Worm (Caenorhabditis elegans) whole organism, young adult: ENCODE results near the gene grl-18.

Experiments used
- B0019.2 ChIP-seq: fragments of 200-800 bp; sonication (Bioruptor generic); conservative IDR thresholded peaks from 2 replicates; pipeline ENCODE4 v1.3.6; 2022; ENCODE audit warnings: missing genetic modification reagents, missing genetic modification characterization, missing compliant biosample characterization
- B0035.1 ChIP-seq: sonication (generic microtip); optimal IDR thresholded peaks from 2 replicates; lab custom pipeline; 2016; ENCODE audit warnings: missing genetic modification characterization, mild to moderate bottlenecking, missing compliant biosample characterization, missing genotype, missing genetic modification reagents
- B0261.1 ChIP-seq: sonication (generic microtip); optimal IDR thresholded peaks from 2 replicates; lab custom pipeline; 2016; ENCODE audit warnings: mild to moderate bottlenecking, missing genetic modification characterization, moderate library complexity, missing compliant biosample characterization
- B0336.3 ChIP-seq: fragments of 200-800 bp; sonication (Bioruptor generic); IDR thresholded peaks from 2 replicates; pipeline ENCODE4 v1.3.6; 2022; ENCODE audit warnings: missing genetic modification characterization, missing compliant biosample characterization
- C06A6.2 ChIP-seq: fragments of 200-800 bp; sonication (Bioruptor generic); conservative IDR thresholded peaks from 2 replicates; pipeline ENCODE4 v1.3.6; 2022; ENCODE audit warnings: missing genetic modification characterization, missing compliant biosample characterization
- F22D6.2 ChIP-seq: sonication (generic microtip); optimal IDR thresholded peaks from 2 replicates; lab custom pipeline; 2016; ENCODE audit warnings: mild to moderate bottlenecking, missing genetic modification characterization, missing compliant biosample characterization
- F37B4.10 ChIP-seq: fragments of 200-800 bp; sonication (Bioruptor generic); IDR thresholded peaks from 2 replicates; pipeline ENCODE4 v1.3.6; 2022; ENCODE audit warnings: missing genetic modification characterization, missing compliant biosample characterization
- F39B2.1 ChIP-seq: fragments of 200-800 bp; sonication (Bioruptor generic); IDR thresholded peaks from 2 replicates; pipeline ENCODE4 v1.3.6; 2022; ENCODE audit warnings: missing genetic modification reagents, missing genetic modification characterization, missing compliant biosample characterization
- T26A5.8 ChIP-seq: sonication (generic microtip); optimal IDR thresholded peaks from 2 replicates; lab custom pipeline; 2016; ENCODE audit warnings: missing genetic modification characterization, missing compliant biosample characterization
- Y79H2A.3 ChIP-seq: fragments of 200-800 bp; sonication (Bioruptor generic); conservative IDR thresholded peaks from 2 replicates; pipeline ENCODE4 v1.3.6; 2022; ENCODE audit warnings: missing genetic modification reagents, missing genetic modification characterization, missing compliant biosample characterization
- Y95B8A.8 ChIP-seq: fragments of 200-800 bp; sonication (Bioruptor generic); IDR thresholded peaks from 2 replicates; pipeline ENCODE4 v1.3.6; 2022; ENCODE audit warnings: missing genetic modification reagents, missing genetic modification characterization, missing compliant biosample characterization
- ama-1 ChIP-seq, 3 experiments: fragments of 150-350 bp in 1 of 3; sonication (generic microtip) in 2 of 3; optimal IDR thresholded peaks; 2 replicates each; lab custom pipeline; 2014 to 2018; ENCODE audit warnings: missing biosample characterization in 2 of 3, missing genetic modification characterization in 2 of 3, missing genetic modification reagents in 2 of 3
- aptf-2 ChIP-seq: fragments of 200-800 bp; sonication (Bioruptor generic); conservative IDR thresholded peaks from 2 replicates; pipeline ENCODE4 v1.3.6; 2022; ENCODE audit warnings: missing genetic modification reagents, missing genetic modification characterization, missing compliant biosample characterization
- attf-6 ChIP-seq: fragments of 200-800 bp; sonication (Bioruptor generic); IDR thresholded peaks from 2 replicates; pipeline ENCODE4 v1.3.6; 2022; ENCODE audit warnings: missing genetic modification reagents, missing genetic modification characterization, missing compliant biosample characterization
- cebp-1 ChIP-seq, 2 experiments: fragments of 200-800 bp in 1 of 2; sonication (Bioruptor generic) in 1 of 2; sonication (generic microtip) in 1 of 2; IDR thresholded peaks in 1 of 2; optimal IDR thresholded peaks in 1 of 2; 2 replicates each; pipeline versions ENCODE4 v1.3.6 to Lab custom; 2017 to 2022; ENCODE audit warnings: missing compliant biosample characterization in 2 of 2, missing genetic modification characterization in 2 of 2, mild to moderate bottlenecking in 1 of 2, missing genetic modification reagents in 1 of 2, moderate library complexity in 1 of 2
- cebp-2 ChIP-seq: fragments of 200-800 bp; sonication (Bioruptor generic); IDR thresholded peaks from 2 replicates; pipeline ENCODE4 v1.3.6; 2022; ENCODE audit warnings: missing genetic modification characterization, missing compliant biosample characterization
- ceh-79 ChIP-seq: sonication (generic microtip); optimal IDR thresholded peaks from 2 replicates; lab custom pipeline; 2017; ENCODE audit warnings: mild to moderate bottlenecking, missing genetic modification characterization, missing compliant biosample characterization
- chd-7 ChIP-seq: sonication (generic microtip); optimal IDR thresholded peaks from 2 replicates; lab custom pipeline; 2016; ENCODE audit warnings: mild to moderate bottlenecking, missing genetic modification characterization, moderate library complexity, missing compliant biosample characterization
- dox-1 ChIP-seq: fragments of 200-800 bp; sonication (Bioruptor generic); IDR thresholded peaks from 2 replicates; pipeline ENCODE4 v1.3.6; 2022; ENCODE audit warnings: missing genetic modification reagents, missing genetic modification characterization, missing compliant biosample characterization
- dpl-1 ChIP-seq: fragments of 150-350 bp; optimal IDR thresholded peaks from 2 replicates; lab custom pipeline; 2014; ENCODE audit warnings: missing biosample characterization, missing genetic modification reagents, missing genetic modification characterization
- ekl-4 ChIP-seq: fragments of 200-800 bp; sonication (Bioruptor generic); IDR thresholded peaks from 2 replicates; pipeline ENCODE4 v1.3.6; 2022; ENCODE audit warnings: missing genetic modification reagents, missing genetic modification characterization, missing compliant biosample characterization
- ets-4 ChIP-seq: fragments of 200-800 bp; sonication (Bioruptor generic); optimal IDR thresholded peaks from 2 replicates; lab custom pipeline; 2018; ENCODE audit warnings: mild to moderate bottlenecking, missing genetic modification characterization, missing compliant biosample characterization
- gei-17 ChIP-seq: fragments of 200-800 bp; sonication (Bioruptor generic); optimal IDR thresholded peaks from 2 replicates; lab custom pipeline; 2018; ENCODE audit warnings: mild to moderate bottlenecking, missing genetic modification characterization, missing compliant biosample characterization
- hlh-12 ChIP-seq: sonication (generic microtip); optimal IDR thresholded peaks from 2 replicates; lab custom pipeline; 2016; ENCODE audit warnings: missing genetic modification characterization, missing compliant biosample characterization
- hrde-1 ChIP-seq: sonication (generic microtip); optimal IDR thresholded peaks from 2 replicates; lab custom pipeline; 2016; ENCODE audit warnings: missing genetic modification characterization, mild to moderate bottlenecking, missing compliant biosample characterization, moderate library complexity, missing genotype, missing genetic modification reagents, borderline replicate concordance
- lin-26 ChIP-seq: fragments of 200-800 bp; sonication (Bioruptor generic); IDR thresholded peaks from 2 replicates; pipeline ENCODE4 v1.3.6; 2022; ENCODE audit warnings: missing genetic modification reagents, missing genetic modification characterization, missing compliant biosample characterization
- lsl-1 ChIP-seq: fragments of 200-800 bp; sonication (Bioruptor generic); optimal IDR thresholded peaks from 2 replicates; lab custom pipeline; 2018; ENCODE audit warnings: mild to moderate bottlenecking, missing genetic modification characterization, moderate library complexity, missing compliant biosample characterization
- madf-3 ChIP-seq: fragments of 200-800 bp; sonication (Bioruptor generic); IDR thresholded peaks from 2 replicates; pipeline ENCODE4 v1.3.6; 2022; ENCODE audit warnings: missing genetic modification reagents, missing genetic modification characterization, missing compliant biosample characterization
- madf-6 ChIP-seq: fragments of 200-800 bp; sonication (Bioruptor generic); IDR thresholded peaks from 2 replicates; pipeline ENCODE4 v1.3.6; 2022; ENCODE audit warnings: missing genetic modification reagents, missing genetic modification characterization, missing compliant biosample characterization
- mxl-1 ChIP-seq: sonication (generic microtip); optimal IDR thresholded peaks from 2 replicates; lab custom pipeline; 2016; ENCODE audit warnings: missing genetic modification characterization, missing compliant biosample characterization
- nhr-120 ChIP-seq: fragments of 200-800 bp; sonication (Bioruptor generic); IDR thresholded peaks from 2 replicates; pipeline ENCODE4 v1.3.6; 2022; ENCODE audit warnings: missing genetic modification characterization, missing compliant biosample characterization
- nhr-179 ChIP-seq: sonication (generic microtip); optimal IDR thresholded peaks from 2 replicates; lab custom pipeline; 2016; ENCODE audit warnings: mild to moderate bottlenecking, missing genetic modification characterization, missing compliant biosample characterization
- nhr-90 ChIP-seq: sonication (generic microtip); optimal IDR thresholded peaks from 2 replicates; lab custom pipeline; 2016; ENCODE audit warnings: missing genotype, mild to moderate bottlenecking, missing genetic modification characterization, missing compliant biosample characterization
- pbrm-1 ChIP-seq: fragments of 200-800 bp; sonication (Bioruptor generic); IDR thresholded peaks from 2 replicates; pipeline ENCODE4 v1.3.6; 2022; ENCODE audit warnings: missing genetic modification reagents, missing genetic modification characterization, missing compliant biosample characterization
- rcor-1 ChIP-seq: fragments of 200-800 bp; sonication (Bioruptor generic); IDR thresholded peaks from 2 replicates; pipeline ENCODE4 v1.3.6; 2022; ENCODE audit warnings: missing genetic modification reagents, missing genetic modification characterization, missing compliant biosample characterization
- rec-8 ChIP-seq, 2 experiments: sonication (generic microtip); optimal IDR thresholded peaks; 2 replicates each; lab custom pipeline; 2016; ENCODE audit warnings: mild to moderate bottlenecking in 2 of 2, missing genetic modification characterization in 2 of 2, missing genetic modification reagents in 2 of 2, missing genotype in 2 of 2, missing biosample characterization in 1 of 2, missing compliant biosample characterization in 1 of 2, moderate library complexity in 1 of 2
- sdz-38 ChIP-seq: sonication (generic microtip); optimal IDR thresholded peaks from 2 replicates; lab custom pipeline; 2016; ENCODE audit warnings: missing genotype, missing genetic modification characterization, missing compliant biosample characterization
- sea-2 ChIP-seq: fragments of 200-800 bp; sonication (Bioruptor generic); IDR thresholded peaks from 2 replicates; pipeline ENCODE4 v1.3.6; 2022; ENCODE audit warnings: missing genetic modification characterization, missing compliant biosample characterization
- snpc-1.3 ChIP-seq: sonication (generic microtip); optimal IDR thresholded peaks from 2 replicates; lab custom pipeline; 2017; ENCODE audit warnings: missing genetic modification characterization, mild to moderate bottlenecking, missing compliant biosample characterization, antibody characterized with exemption, moderate library complexity, missing genotype, missing genetic modification reagents; ENCODE audit not compliant: insufficient read depth
- snpc-3.4 ChIP-seq: sonication (generic microtip); optimal IDR thresholded peaks from 2 replicates; lab custom pipeline; 2017; ENCODE audit warnings: missing genetic modification characterization, mild to moderate bottlenecking, missing compliant biosample characterization, antibody characterized with exemption, moderate library complexity, missing genotype, missing genetic modification reagents
- sptf-2 ChIP-seq: fragments of 200-800 bp; sonication (Bioruptor generic); optimal IDR thresholded peaks from 2 replicates; lab custom pipeline; 2018; ENCODE audit warnings: mild to moderate bottlenecking, missing genetic modification characterization, missing compliant biosample characterization
- tbx-9 ChIP-seq: sonication (generic microtip); optimal IDR thresholded peaks from 2 replicates; lab custom pipeline; 2016; ENCODE audit warnings: borderline replicate concordance, missing genetic modification characterization, inconsistent platforms, missing compliant biosample characterization
- ztf-22 ChIP-seq: fragments of 200-800 bp; sonication (Bioruptor generic); optimal IDR thresholded peaks from 2 replicates; lab custom pipeline; 2018; ENCODE audit warnings: mild to moderate bottlenecking, missing genetic modification characterization, moderate library complexity, missing compliant biosample characterization
- ztf-26 ChIP-seq: sonication (generic microtip); optimal IDR thresholded peaks from 2 replicates; lab custom pipeline; 2017; ENCODE audit warnings: missing genetic modification characterization, missing compliant biosample characterization
- ztf-3 ChIP-seq: fragments of 200-800 bp; sonication (Bioruptor generic); optimal IDR thresholded peaks from 2 replicates; lab custom pipeline; 2018; ENCODE audit warnings: mild to moderate bottlenecking, missing genetic modification characterization, missing compliant biosample characterization

Gene grl-18

ce11 chrV:5502701-5503100 lies 14.0 kb upstream of the grl-18 start (continued):
- TF ChIP-seq F39B2.1 (GFP tag; lab: Robert Waterston, UW) (0 out of 2 replicates have a peak, but pooled peaks have one; percentile 14), C06A6.2 (GFP tag; lab: Robert Waterston, UW) (no peak), dox-1 (GFP tag; lab: Robert Waterston, UW) (no peak), ekl-4 (GFP tag; lab: Robert Waterston, UW) (peak; percentile 54), madf-3 (peak; percentile 55; the same call in 1 of the 2 replicates), B0019.2 (GFP tag; lab: Robert Waterston, UW) (no peak), lsl-1 (GFP tag; lab: Kevin White, UChicago) (peak; percentile 12), sea-2 (GFP tag; lab: Robert Waterston, UW) (no peak), B0336.3 (GFP tag; lab: Robert Waterston, UW) (peak; percentile 75), cebp-2 (GFP tag; lab: Robert Waterston, UW) (0 out of 2 replicates have a peak, but pooled peaks have one; percentile 70), F37B4.10 (GFP tag; lab: Robert Waterston, UW) (no peak), ceh-79 (peak; percentile 29), nhr-120 (no peak), mxl-1 (tag; lab: Kevin White, UChicago) (no peak), rec-8 (tag; optimal IDR thresholded peaks at IDR 0.05; lab: Kevin White, UChicago) (no peak), sdz-38 (tag; lab: Kevin White, UChicago) (no peak), hlh-12 (tag; lab: Kevin White, UChicago) (no peak), hrde-1 (tag; lab: Kevin White, UChicago) (no peak), Y79H2A.3 (GFP tag; lab: Robert Waterston, UW) (0 out of 2 replicates have a peak, but pooled peaks have one; percentile 10), aptf-2 (GFP tag; lab: Robert Waterston, UW) (no peak), sptf-2 (GFP tag; lab: Kevin White, UChicago) (no peak), F22D6.2 (no peak), ztf-26 (tag; lab: Kevin White, UChicago) (peak; percentile 31), Y95B8A.8 (0 out of 2 replicates have a peak, but pooled peaks have one; percentile 58), chd-7 (tag; lab: Kevin White, UChicago) (peak; percentile 22), snpc-3.4 (tag; lab: Kevin White, UChicago) (peak; percentile 10), attf-6 (peak; percentile 40; the same call in 1 of the 2 replicates)

DNA sequence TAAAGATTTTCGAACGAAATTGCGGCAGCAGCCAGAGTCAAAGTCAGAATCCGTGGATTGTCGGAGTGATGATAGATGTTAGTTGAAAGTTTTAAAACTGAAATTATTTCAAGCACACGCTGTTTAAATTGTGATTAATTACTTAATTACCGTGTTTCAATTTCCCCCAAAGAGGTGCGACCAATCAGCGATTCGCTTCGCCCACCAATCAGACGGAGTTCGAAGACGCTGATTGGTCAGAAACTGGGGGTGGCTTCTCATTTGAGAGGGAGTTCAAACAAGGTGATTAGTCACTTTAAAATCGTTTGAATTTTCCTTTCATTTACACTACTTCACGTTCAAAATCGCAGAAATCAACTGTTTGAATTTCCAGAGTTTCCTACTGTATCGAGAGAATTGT lies 10.8 kb upstream of the grl-18 start:
- TF ChIP-seq ama-1 (optimal IDR thresholded peaks at IDR 0.05; lab: Kevin White, UChicago), result no peak
- TF ChIP-seq ama-1 (GFP tag; optimal IDR thresholded peaks at IDR 0.05; lab: Kevin White, UChicago), result no peak
- TF ChIP-seq B0261.1 (tag; lab: Kevin White, UChicago), result no peak
- no peak for TF ChIP-seq madf-6 (GFP tag; lab: Robert Waterston, UW)
- no peak for TF ChIP-seq ztf-22 (GFP tag; lab: Kevin White, UChicago)
- TF ChIP-seq pbrm-1 (GFP tag; lab: Robert Waterston, UW), result no peak
- TF ChIP-seq snpc-1.3, result no peak
- TF ChIP-seq ceh-79, result no peak
- TF ChIP-seq lin-26 (GFP tag; lab: Robert Waterston, UW), result no peak
- TF ChIP-seq tbx-9 (tag; lab: Kevin White, UChicago), result no peak
- no peak for TF ChIP-seq T26A5.8 (tag; lab: Kevin White, UChicago)
- TF ChIP-seq ztf-3 (GFP tag; lab: Kevin White, UChicago), result no peak
- TF ChIP-seq cebp-1 (GFP tag; IDR thresholded peaks at IDR 0.05; lab: Robert Waterston, UW), result no peak
- TF ChIP-seq cebp-1 (tag; optimal IDR thresholded peaks at IDR 0.05; lab: Kevin White, UChicago), result no peak
- TF ChIP-seq gei-17, result no peak
- TF ChIP-seq rcor-1 (GFP tag; lab: Robert Waterston, UW), result no peak
- no peak for TF ChIP-seq B0035.1 (tag; lab: Kevin White, UChicago)
- TF ChIP-seq nhr-90 (tag; lab: Kevin White, UChicago), result no peak
- TF ChIP-seq nhr-179 (tag; lab: Kevin White, UChicago), result no peak
- no peak for TF ChIP-seq dpl-1
- no peak for TF ChIP-seq ets-4 (GFP tag; lab: Kevin White, UChicago)
